Fruit fly (Drosophila melanogaster): ENCODE measurements around the gene CG2656.

The CG2656 gene

DNA sequence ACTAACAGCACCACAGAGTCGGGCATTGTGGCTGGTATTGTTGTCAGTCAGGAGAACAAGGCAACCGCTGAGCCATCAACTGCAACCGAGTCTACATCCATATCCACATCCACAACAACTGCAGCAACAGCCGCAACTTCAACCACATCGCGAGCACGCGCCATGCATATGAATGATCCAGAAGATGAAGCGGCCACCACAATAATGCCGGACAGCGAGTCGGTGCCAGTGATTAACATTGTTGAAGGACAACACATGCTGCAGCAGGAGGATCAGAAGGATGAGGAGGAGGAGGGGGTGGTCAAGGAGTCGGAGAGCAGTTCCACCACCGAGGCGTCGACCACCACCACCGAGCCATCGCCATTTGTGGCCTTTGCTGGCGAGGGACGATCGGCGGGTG is 30.2 kb downstream of the CG2656 start:
- TF ChIP-seq CG14711 (tag; optimal IDR thresholded peaks at IDR 0.05) (no peak), CG7045 (GFP tag; optimal IDR thresholded peaks at IDR 0.05) (no peak), cic (GFP tag; optimal IDR thresholded peaks at IDR 0.05) (no peak), CG33017 (tag; optimal IDR thresholded peaks at IDR 0.05) (no peak), cnc (optimal IDR thresholded peaks at IDR 0.05) (no peak), Mnt (GFP tag; optimal IDR thresholded peaks at IDR 0.05) (no peak), pad (GFP tag; optimal IDR thresholded peaks at IDR 0.05) (no peak), Hr96 (GFP tag; optimal IDR thresholded peaks at IDR 0.05) (no peak), kay (GFP tag; ENCODE audit: borderline replicate concordance) (no peak)

DNA sequence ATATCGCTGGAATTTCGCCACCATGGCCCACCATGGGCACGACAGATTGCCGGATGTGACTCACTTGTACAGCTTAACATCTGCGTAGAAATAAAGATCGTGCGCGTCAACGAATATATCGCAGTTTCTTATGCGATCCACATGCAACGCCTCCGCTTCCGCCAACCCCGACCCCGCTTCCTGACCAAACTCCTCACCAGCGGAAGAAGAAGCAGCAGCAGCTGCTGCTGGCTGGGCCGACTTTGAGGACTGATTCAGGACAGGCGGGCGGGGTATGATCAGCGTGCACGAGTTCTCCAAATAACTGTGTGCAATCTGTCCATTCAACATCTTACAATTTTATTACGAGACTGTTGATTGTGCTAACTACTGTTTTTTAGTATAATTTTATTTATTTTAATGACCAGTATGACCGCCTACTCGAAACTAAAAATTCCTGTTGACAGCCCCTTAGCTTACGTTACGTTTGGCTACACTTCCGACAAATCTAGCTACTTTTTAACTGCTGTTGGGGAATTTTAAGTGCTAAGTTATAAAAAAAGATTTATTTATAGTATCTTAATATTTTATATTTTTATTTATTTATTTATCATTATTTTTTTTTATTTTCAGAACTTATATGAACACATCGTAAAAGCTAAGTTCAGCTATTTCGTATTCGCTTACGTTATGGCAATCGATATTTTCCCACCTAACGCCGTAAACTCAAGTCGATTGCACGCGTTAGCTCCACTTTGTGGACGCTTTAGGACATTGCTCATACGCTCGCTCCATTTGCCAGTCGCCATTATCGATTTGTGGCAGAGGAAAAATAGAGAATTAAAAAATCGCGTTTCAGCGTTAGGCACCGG is 41.9 kb downstream of the CG2656 start, which contains the start of the genes CG10055 and lap:
Gene CG10055, minus strand, starts transcription at position 432 of the 851 bp plus-strand sequence.
Gene lap, plus strand, starts transcription at position 753 of the 851 bp plus-strand sequence.
- TF ChIP-seq Mnt (GFP tag; optimal IDR thresholded peaks at IDR 0.05) (peak; percentile 11), CG11617 (GFP tag; optimal IDR thresholded peaks at IDR 0.05) (no peak)

DNA sequence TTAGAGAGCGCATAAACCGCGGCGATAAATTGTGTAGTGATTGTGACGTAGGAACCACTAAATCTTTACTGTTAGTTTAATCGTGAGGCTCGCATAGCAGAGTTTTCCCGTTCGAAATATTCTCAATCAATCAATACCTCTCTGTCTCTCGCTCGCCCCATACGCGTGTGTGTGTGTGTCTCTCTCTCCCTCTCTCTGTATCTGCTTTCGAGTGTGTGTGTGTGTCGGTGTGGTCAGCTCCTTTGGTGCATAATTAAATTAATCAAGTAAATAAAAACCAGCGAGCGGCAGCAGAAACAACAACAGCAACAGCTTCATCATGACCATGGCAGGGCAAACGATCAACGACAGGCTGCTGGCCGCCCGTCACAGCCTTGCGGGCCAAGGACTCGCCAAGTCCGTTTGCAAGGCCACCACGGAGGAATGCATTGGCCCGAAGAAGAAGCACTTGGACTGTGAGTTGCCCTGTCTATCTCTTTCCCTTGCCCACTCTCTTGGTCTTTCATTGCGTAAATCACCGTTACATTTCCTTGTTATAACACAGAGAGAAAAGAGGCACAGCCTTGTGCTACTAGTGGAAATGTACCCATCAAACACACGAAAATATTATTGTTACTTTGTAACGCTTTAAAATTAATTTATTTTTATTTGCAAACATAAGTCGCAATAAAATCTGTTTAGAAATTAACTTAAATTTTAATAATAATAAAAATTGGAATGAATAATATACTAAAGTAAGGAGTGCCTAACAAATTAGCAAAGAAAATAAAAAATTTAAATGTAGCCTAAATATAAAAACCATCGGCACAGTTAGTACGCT is 42.8 kb downstream of the CG2656 start:
- TF ChIP-seq bab1 (GFP tag; optimal IDR thresholded peaks at IDR 0.05) (peak; percentile 3), cnc (optimal IDR thresholded peaks at IDR 0.05) (no peak), toe (GFP tag; optimal IDR thresholded peaks at IDR 0.05) (no peak), CG14711 (tag; optimal IDR thresholded peaks at IDR 0.05) (no peak), cic (GFP tag; optimal IDR thresholded peaks at IDR 0.05) (no peak), Hr96 (GFP tag; optimal IDR thresholded peaks at IDR 0.05) (no peak), CG7101 (tag; optimal IDR thresholded peaks at IDR 0.05) (no peak), ovo (GFP tag; optimal IDR thresholded peaks at IDR 0.05) (peak; percentile 19), Clk (GFP tag; optimal IDR thresholded peaks at IDR 0.05) (no peak)

DNA sequence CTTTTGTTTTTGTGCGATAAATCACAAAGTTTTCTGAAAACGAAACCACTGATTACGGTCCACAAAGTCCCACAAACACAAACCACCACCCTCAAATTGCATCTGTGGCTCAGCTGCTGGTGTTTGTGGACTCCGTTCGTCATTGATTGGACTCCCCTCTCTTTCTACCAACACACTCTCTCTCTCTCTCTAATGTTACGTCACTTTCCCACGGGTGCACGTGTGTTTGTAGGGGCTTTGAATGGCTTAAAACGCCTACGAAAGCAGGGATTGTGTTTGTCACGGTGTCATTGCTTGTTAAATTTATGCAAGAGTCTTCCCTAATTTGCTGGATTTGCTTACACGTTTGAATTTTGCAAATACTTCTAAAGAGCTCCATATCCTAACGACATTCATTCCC is 43.5 kb downstream of the CG2656 start:
- TF ChIP-seq pad (GFP tag; optimal IDR thresholded peaks at IDR 0.05) (no peak), tj (GFP tag; optimal IDR thresholded peaks at IDR 0.05) (peak; percentile 70)

DNA sequence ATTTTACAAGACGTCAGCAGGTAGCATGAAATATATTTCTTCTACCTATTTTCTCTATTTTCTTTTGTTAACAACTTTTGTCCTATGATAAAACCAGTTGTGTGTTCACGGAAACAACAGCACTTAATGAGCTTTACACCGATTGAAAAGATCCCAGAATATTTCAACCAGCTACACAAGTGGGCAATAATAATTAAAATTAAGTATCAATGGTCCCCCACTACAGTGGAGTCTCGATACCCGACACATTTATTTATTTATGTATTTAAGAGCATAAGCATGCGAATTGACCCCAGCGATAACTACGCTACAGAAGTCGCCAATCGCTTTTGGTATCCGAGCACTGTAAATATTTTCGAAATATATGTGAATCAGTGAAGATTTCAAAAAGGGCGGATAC is 44.2 kb downstream of the CG2656 start:
- TF ChIP-seq Crg-1 (GFP tag; optimal IDR thresholded peaks at IDR 0.05) (no peak), kay (GFP tag; ENCODE audit: borderline replicate concordance) (peak; percentile 67)

DNA sequence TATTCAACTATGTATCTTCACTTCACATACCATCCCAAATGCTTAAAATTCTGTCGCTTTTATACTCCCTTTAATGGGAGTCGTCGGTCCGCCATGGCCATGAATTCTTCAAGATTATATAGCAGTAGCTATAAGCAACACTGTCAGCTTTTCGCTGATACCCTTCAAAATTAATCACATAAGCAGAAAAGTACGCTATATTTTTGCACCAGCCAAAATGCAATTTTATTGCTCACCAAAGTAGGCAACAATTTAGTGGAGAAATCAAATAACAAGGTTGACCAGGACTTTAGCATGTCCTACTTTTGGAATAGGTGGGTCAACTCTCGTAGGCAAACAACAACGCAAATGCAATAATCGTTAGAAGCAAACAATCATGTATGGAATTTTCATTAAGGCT is 55.3 kb downstream of the CG2656 start:
- TF ChIP-seq tj (GFP tag; optimal IDR thresholded peaks at IDR 0.05) (peak; percentile 5), Crg-1 (GFP tag; optimal IDR thresholded peaks at IDR 0.05) (no peak), kay (GFP tag; ENCODE audit: borderline replicate concordance) (peak; percentile 52), CG7045 (GFP tag; optimal IDR thresholded peaks at IDR 0.05) (no peak), bab1 (GFP tag; optimal IDR thresholded peaks at IDR 0.05) (peak; percentile 31)

DNA sequence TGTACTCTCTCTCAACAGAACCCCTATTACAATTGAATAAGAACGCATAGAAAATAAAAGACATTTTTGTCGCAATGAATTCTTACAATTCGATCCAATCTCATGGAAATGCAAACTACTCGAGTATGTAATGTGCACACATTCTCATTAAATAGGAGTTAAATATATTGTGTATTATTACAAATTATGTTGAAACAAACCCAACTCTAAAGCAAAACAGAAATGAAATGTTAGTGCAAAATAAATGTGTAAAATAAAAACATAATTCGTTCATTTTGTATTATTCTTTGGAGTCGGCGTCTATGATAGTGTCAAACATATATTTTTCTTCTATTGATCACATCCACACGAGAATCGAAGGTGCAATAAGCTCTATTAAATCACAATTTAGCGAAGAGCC is 56.1 kb downstream of the CG2656 start, which contains the start of gene CG14609:
Gene CG14609, plus strand, starts transcription at position 301 of the 400 bp plus-strand sequence.
- TF ChIP-seq CG12768 (GFP tag; optimal IDR thresholded peaks at IDR 0.05) (no peak), bab1 (GFP tag; optimal IDR thresholded peaks at IDR 0.05) (no peak), ovo (GFP tag; optimal IDR thresholded peaks at IDR 0.05) (no peak), CG7101 (tag; optimal IDR thresholded peaks at IDR 0.05) (no peak), kay (GFP tag; ENCODE audit: borderline replicate concordance) (no peak), Crg-1 (GFP tag; optimal IDR thresholded peaks at IDR 0.05) (no peak), Hr96 (GFP tag; optimal IDR thresholded peaks at IDR 0.05) (no peak), CG33017 (tag; optimal IDR thresholded peaks at IDR 0.05) (no peak), tj (GFP tag; optimal IDR thresholded peaks at IDR 0.05) (no peak), cic (GFP tag; optimal IDR thresholded peaks at IDR 0.05) (no peak)

Measured in whole organism, adult.